Fruit fly (Drosophila melanogaster): ENCODE results near the gene Cdk12.
A peak's percentile ranks its signal among the peaks of the same experiment; 100 is the strongest.

The Cdk12 gene

dm6 chr3L:21509488-21510122, 6.5 kb upstream of the Cdk12 start (continued):
- peak; percentile 23 for TF ChIP-seq az2 (GFP tag; optimal IDR thresholded peaks at IDR 0.05)
- TF ChIP-seq pum (GFP tag; optimal IDR thresholded peaks at IDR 0.05), result peak; percentile 8
- TF ChIP-seq trem (tag; optimal IDR thresholded peaks at IDR 0.05), result no peak
- no peak for TF ChIP-seq CG11398 (GFP tag; optimal IDR thresholded peaks at IDR 0.05)
- TF ChIP-seq CG43689 (GFP tag; IDR thresholded peaks at IDR 0.05), result no peak
- TF ChIP-seq CG14710 (tag; optimal IDR thresholded peaks at IDR 0.05), result peak; percentile 20
- TF ChIP-seq CG3838 (GFP tag; optimal IDR thresholded peaks at IDR 0.05), result no peak
- peak; percentile 13 for TF ChIP-seq caup (GFP tag; optimal IDR thresholded peaks at IDR 0.05; ENCODE audit: severe bottlenecking)
- TF ChIP-seq CG10654 (GFP tag; optimal IDR thresholded peaks at IDR 0.05), result no peak
- no peak for TF ChIP-seq Myb (GFP tag; optimal IDR thresholded peaks at IDR 0.05)
- TF ChIP-seq nerfin-1 (tag; optimal IDR thresholded peaks at IDR 0.05), result no peak
- TF ChIP-seq lab (GFP tag; optimal IDR thresholded peaks at IDR 0.05), result peak; percentile 67
- TF ChIP-seq CG6791 (GFP tag; IDR thresholded peaks at IDR 0.05; ENCODE audit: partially characterized antibody), result 0 out of 3 replicates have a peak, but pooled peaks have one; percentile 26
- TF ChIP-seq grn (GFP tag; optimal IDR thresholded peaks at IDR 0.05), result no peak
- no peak for TF ChIP-seq CG31365 (tag; optimal IDR thresholded peaks at IDR 0.05)
- TF ChIP-seq HLH54F (GFP tag; optimal IDR thresholded peaks at IDR 0.05), result peak; percentile 6
- peak; percentile 21 for TF ChIP-seq CG10462 (GFP tag; optimal IDR thresholded peaks at IDR 0.05)
- TF ChIP-seq exex (tag; optimal IDR thresholded peaks at IDR 0.05), result peak; percentile 82
- peak; percentile 41; the same call in 1 of the 4 replicates for TF ChIP-seq Gug (GFP tag; IDR thresholded peaks at IDR 0.05)
- TF ChIP-seq lmd (GFP tag; IDR thresholded peaks at IDR 0.05), result no peak
- TF ChIP-seq CG8924 (tag; optimal IDR thresholded peaks at IDR 0.05), result no peak
- TF ChIP-seq CG4707 (GFP tag; optimal IDR thresholded peaks at IDR 0.05), result no peak
- TF ChIP-seq tgo (GFP tag; IDR thresholded peaks at IDR 0.05), result peak; percentile 26; the same call in 1 of the 3 replicates
- no peak for TF ChIP-seq eyg (GFP tag; optimal IDR thresholded peaks at IDR 0.05)
- TF ChIP-seq jigr1 (GFP tag; IDR thresholded peaks at IDR 0.05), result no peak
- TF ChIP-seq CG30431 (GFP tag; optimal IDR thresholded peaks at IDR 0.05), result no peak
- TF ChIP-seq CG17186 (GFP tag; optimal IDR thresholded peaks at IDR 0.05), result no peak
- TF ChIP-seq dpn (GFP tag; optimal IDR thresholded peaks at IDR 0.05), result peak; percentile 29
- TF ChIP-seq CG33557 (GFP tag; optimal IDR thresholded peaks at IDR 0.05), result no peak
- no peak for TF ChIP-seq CG14667 (GFP tag; IDR thresholded peaks at IDR 0.05)
- TF ChIP-seq bsh (GFP tag; optimal IDR thresholded peaks at IDR 0.05), result peak in 1 of 2 experiments; percentile 53
- TF ChIP-seq sima (GFP tag; optimal IDR thresholded peaks at IDR 0.05), result no peak
- TF ChIP-seq CG12299 (tag; optimal IDR thresholded peaks at IDR 0.05), result no peak
- TF ChIP-seq B-H2 (GFP tag; optimal IDR thresholded peaks at IDR 0.05), result no peak
- no peak for TF ChIP-seq trh (GFP tag; optimal IDR thresholded peaks at IDR 0.05)
- TF ChIP-seq HmgZ (tag; optimal IDR thresholded peaks at IDR 0.05), result no peak
- TF ChIP-seq fu2 (GFP tag; optimal IDR thresholded peaks at IDR 0.05), result peak; percentile 19
- no peak for TF ChIP-seq crol (GFP tag; IDR thresholded peaks at IDR 0.05)
- TF ChIP-seq br (optimal IDR thresholded peaks at IDR 0.05), result no peak
- TF ChIP-seq CG6175 (GFP tag; IDR thresholded peaks at IDR 0.05), result no peak
- no peak for TF ChIP-seq sqz (GFP tag; optimal IDR thresholded peaks at IDR 0.05)
- TF ChIP-seq CG6654 (GFP tag; optimal IDR thresholded peaks at IDR 0.05), result no peak
- TF ChIP-seq gem (tag; optimal IDR thresholded peaks at IDR 0.05), result peak; percentile 70
- TF ChIP-seq yki (optimal IDR thresholded peaks at IDR 0.05), result no peak
- no peak; the same call in 1 of the 2 replicates for TF ChIP-seq bbx (GFP tag; IDR thresholded peaks at IDR 0.05; ENCODE audit: partially characterized antibody)
- peak; percentile 53 for TF ChIP-seq CG15269 (tag; optimal IDR thresholded peaks at IDR 0.05)
- TF ChIP-seq CG6254 (GFP tag; optimal IDR thresholded peaks at IDR 0.05), result peak; percentile 37
- TF ChIP-seq cas (GFP tag; IDR thresholded peaks at IDR 0.05), result no peak
- peak; percentile 16 to 41 for TF ChIP-seq chif (GFP tag; optimal IDR thresholded peaks at IDR 0.05)
- no peak for TF ChIP-seq Gsc (GFP tag; IDR thresholded peaks at IDR 0.05)
- no peak for TF ChIP-seq bigmax (GFP tag; optimal IDR thresholded peaks at IDR 0.05)

Data from whole organism, embryonic.